Fruit fly (Drosophila melanogaster) whole organism, embryonic: ENCODE measurements around the gene SamDC.
A peak's percentile ranks its signal among the peaks of the same experiment; 100 is the strongest.

Source experiments
- Abd-B ChIP-seq: fragments of 200-800 bp; sonication (Bioruptor generic); optimal IDR thresholded peaks from 2 replicates; lab custom pipeline; 2018; ENCODE audit warnings: missing biosample characterization, mild to moderate bottlenecking, missing genetic modification characterization, moderate library complexity
- CG1024 ChIP-seq: fragments of 200-800 bp; sonication (Bioruptor generic); IDR thresholded peaks from 2 replicates; pipeline ENCODE4 v1.3.6; 2022; ENCODE audit warnings: missing biosample characterization, missing genetic modification characterization
- CG10431 ChIP-seq: fragments of 200-800 bp; sonication (Bioruptor generic); optimal IDR thresholded peaks from 3 replicates; lab custom pipeline; 2018; ENCODE audit warnings: missing biosample characterization, mild to moderate bottlenecking, missing genetic modification characterization
- CG10543 ChIP-seq: fragments of 200-800 bp; sonication (Bioruptor generic); optimal IDR thresholded peaks from 3 replicates; lab custom pipeline; 2017; ENCODE audit warnings: missing biosample characterization, mild to moderate bottlenecking, missing genetic modification characterization, moderate library complexity
- CG11085 ChIP-seq: fragments of 200-800 bp; sonication (Bioruptor generic); IDR thresholded peaks from 2 replicates; pipeline ENCODE4 v1.3.6; 2022; ENCODE audit warnings: missing biosample characterization, missing genetic modification characterization
- CG12219 ChIP-seq: fragments of 200-800 bp; sonication (Bioruptor generic); optimal IDR thresholded peaks from 3 replicates; lab custom pipeline; 2018; ENCODE audit warnings: missing biosample characterization, mild to moderate bottlenecking, missing genetic modification characterization
- CG12744 ChIP-seq: fragments of 200-800 bp; sonication (Bioruptor generic); optimal IDR thresholded peaks from 2 replicates; lab custom pipeline; 2016; ENCODE audit warnings: missing biosample characterization, missing genetic modification characterization
- CG13296 ChIP-seq: fragments of 200-800 bp; sonication (Bioruptor generic); optimal IDR thresholded peaks from 3 replicates; lab custom pipeline; 2018; ENCODE audit warnings: missing biosample characterization, mild to moderate bottlenecking, missing genetic modification characterization
- CG13775 ChIP-seq: fragments of 200-800 bp; sonication (Bioruptor generic); optimal IDR thresholded peaks from 3 replicates; lab custom pipeline; 2017; ENCODE audit warnings: missing biosample characterization, mild to moderate bottlenecking, missing genetic modification characterization
- CG15011 ChIP-seq: fragments of 200-800 bp; sonication (Bioruptor generic); optimal IDR thresholded peaks from 3 replicates; lab custom pipeline; 2018; ENCODE audit warnings: missing biosample characterization, mild to moderate bottlenecking, missing genetic modification characterization
- CG15073 ChIP-seq: fragments of 200-800 bp; sonication (Bioruptor generic); optimal IDR thresholded peaks from 2 replicates; lab custom pipeline; 2016; ENCODE audit warnings: missing biosample characterization, missing genetic modification characterization
- CG15479 ChIP-seq: fragments of 200-800 bp; sonication (Bioruptor generic); optimal IDR thresholded peaks from 3 replicates; lab custom pipeline; 2019; ENCODE audit warnings: missing biosample characterization, mild to moderate bottlenecking, missing genetic modification characterization, moderate library complexity
- CG15514 ChIP-seq: fragments of 200-800 bp; sonication (Bioruptor generic); optimal IDR thresholded peaks from 3 replicates; lab custom pipeline; 2017; ENCODE audit warnings: missing biosample characterization, missing genetic modification characterization, mild to moderate bottlenecking, moderate library complexity, missing genetic modification reagents
- CG15696 ChIP-seq: fragments of 200-800 bp; sonication (Bioruptor generic); optimal IDR thresholded peaks from 2 replicates; lab custom pipeline; 2019; ENCODE audit warnings: missing biosample characterization, mild to moderate bottlenecking, missing genetic modification characterization, moderate library complexity
- CG1647 ChIP-seq: fragments of 200-800 bp; sonication (Bioruptor generic); optimal IDR thresholded peaks from 3 replicates; lab custom pipeline; 2016; ENCODE audit warnings: missing biosample characterization, missing genetic modification characterization
- CG16813 ChIP-seq: fragments of 200-800 bp; sonication (Bioruptor generic); IDR thresholded peaks from 3 replicates; pipeline ENCODE4 v1.3.6; 2022; ENCODE audit warnings: missing biosample characterization, missing genetic modification characterization; ENCODE audit not compliant: partially characterized antibody
- CG1832 ChIP-seq: fragments of 200-800 bp; sonication (Bioruptor generic); optimal IDR thresholded peaks from 2 replicates; lab custom pipeline; 2017; ENCODE audit warnings: missing biosample characterization, mild to moderate bottlenecking, missing genetic modification characterization, inconsistent platforms
- CG18619 ChIP-seq: fragments of 200-800 bp; sonication (Bioruptor generic); optimal IDR thresholded peaks from 3 replicates; lab custom pipeline; 2017; ENCODE audit warnings: missing biosample characterization, mild to moderate bottlenecking, missing genetic modification characterization
- CG30403 ChIP-seq: fragments of 200-800 bp; sonication (Bioruptor generic); optimal IDR thresholded peaks from 3 replicates; lab custom pipeline; 2016; ENCODE audit warnings: missing biosample characterization, missing genetic modification characterization
- CG32532 ChIP-seq: fragments of 200-800 bp; sonication (Bioruptor generic); IDR thresholded peaks from 2 replicates; pipeline ENCODE4 v1.3.6; 2022; ENCODE audit warnings: missing biosample characterization, missing genetic modification characterization
- CG3726 ChIP-seq: fragments of 200-800 bp; sonication (Bioruptor generic); IDR thresholded peaks from 3 replicates; pipeline ENCODE4, ENCODE4 v1.3.6; 2022; ENCODE audit warnings: missing biosample characterization, missing genetic modification characterization
- CG8089 ChIP-seq: fragments of 200-800 bp; sonication (Bioruptor generic); optimal IDR thresholded peaks from 3 replicates; lab custom pipeline; 2016; ENCODE audit warnings: missing biosample characterization, missing genetic modification characterization
- CG8478 ChIP-seq: fragments of >200 bp; optimal IDR thresholded peaks from 2 replicates; lab custom pipeline; 2018
- CG9437 ChIP-seq: fragments of 200-800 bp; sonication (Bioruptor generic); optimal IDR thresholded peaks from 2 replicates; lab custom pipeline; 2018; ENCODE audit warnings: missing biosample characterization, mild to moderate bottlenecking, missing genetic modification characterization
- CoRest ChIP-seq: fragments of 200-800 bp; sonication (Bioruptor generic); optimal IDR thresholded peaks from 3 replicates; lab custom pipeline; 2018; ENCODE audit warnings: missing biosample characterization, mild to moderate bottlenecking, missing genetic modification characterization, moderate library complexity
- CrebB ChIP-seq: fragments of 200-800 bp; sonication (Bioruptor generic); optimal IDR thresholded peaks from 3 replicates; lab custom pipeline; 2018; ENCODE audit warnings: missing biosample characterization, mild to moderate bottlenecking, missing genetic modification characterization
- H2.0 ChIP-seq: fragments of 200-800 bp; sonication (Bioruptor generic); IDR thresholded peaks from 2 replicates; pipeline ENCODE4 v1.3.6; 2022; ENCODE audit warnings: missing biosample characterization, missing genetic modification characterization
- HHEX ChIP-seq: fragments of 200-800 bp; sonication (Bioruptor generic); optimal IDR thresholded peaks from 3 replicates; lab custom pipeline; 2017; ENCODE audit warnings: missing biosample characterization, mild to moderate bottlenecking, missing genetic modification characterization, missing genetic modification reagents
- Lim3 ChIP-seq: fragments of 200-800 bp; sonication (Bioruptor generic); IDR thresholded peaks from 2 replicates; pipeline ENCODE4 v1.3.6; 2022; ENCODE audit warnings: missing biosample characterization, missing genetic modification characterization
- NK7.1 ChIP-seq: fragments of 200-800 bp; sonication (Bioruptor generic); optimal IDR thresholded peaks from 3 replicates; lab custom pipeline; 2016; ENCODE audit warnings: missing biosample characterization, missing genetic modification characterization
- PHDP ChIP-seq: fragments of 200-800 bp; sonication (Bioruptor generic); optimal IDR thresholded peaks from 3 replicates; lab custom pipeline; 2018; ENCODE audit warnings: missing biosample characterization, mild to moderate bottlenecking, missing genetic modification characterization, moderate library complexity
- amos ChIP-seq: fragments of 200-800 bp; sonication (Bioruptor generic); IDR thresholded peaks from 2 replicates; pipeline ENCODE4 v1.3.6; 2022; ENCODE audit warnings: missing biosample characterization, missing genetic modification characterization; ENCODE audit not compliant: partially characterized antibody
- ems ChIP-seq: fragments of 200-800 bp; sonication (Bioruptor generic); optimal IDR thresholded peaks from 3 replicates; lab custom pipeline; 2016; ENCODE audit warnings: missing biosample characterization, missing genetic modification characterization
- fu2 ChIP-seq: fragments of 200-800 bp; sonication (Bioruptor generic); optimal IDR thresholded peaks from 2 replicates; lab custom pipeline; 2016; ENCODE audit warnings: missing biosample characterization, missing genetic modification characterization
- gcm2 ChIP-seq: fragments of 200-800 bp; sonication (Bioruptor generic); optimal IDR thresholded peaks from 2 replicates; lab custom pipeline; 2016; ENCODE audit warnings: missing biosample characterization, missing genetic modification characterization
- gem ChIP-seq: fragments of 200-800 bp; sonication (Bioruptor generic); optimal IDR thresholded peaks from 2 replicates; lab custom pipeline; 2019; ENCODE audit warnings: missing biosample characterization, mild to moderate bottlenecking, missing genetic modification characterization, moderate library complexity
- gfzf ChIP-seq: fragments of 200-800 bp; sonication (Bioruptor generic); optimal IDR thresholded peaks from 2 replicates; lab custom pipeline; 2016; ENCODE audit warnings: missing biosample characterization, mild to moderate bottlenecking, missing genetic modification characterization, moderate library complexity
- grn ChIP-seq: fragments of 200-800 bp; sonication (Bioruptor generic); optimal IDR thresholded peaks from 3 replicates; lab custom pipeline; 2017; ENCODE audit warnings: missing biosample characterization, missing genetic modification characterization
- gsb-n ChIP-seq: fragments of 200-800 bp; sonication (Bioruptor generic); optimal IDR thresholded peaks from 3 replicates; lab custom pipeline; 2018; ENCODE audit warnings: missing biosample characterization, mild to moderate bottlenecking, missing genetic modification characterization
- hkb ChIP-seq, 2 experiments: fragments of 200-800 bp in 1 of 2; fragments of >200 bp in 1 of 2; sonication (Bioruptor generic) in 1 of 2; IDR thresholded peaks in 1 of 2; optimal IDR thresholded peaks in 1 of 2; 2 replicates each; pipeline versions ENCODE4 v1.3.6 to Lab custom; 2017 to 2022; ENCODE audit warnings: missing biosample characterization in 1 of 2, missing genetic modification characterization in 1 of 2
- hth ChIP-seq: fragments of >200 bp; optimal IDR thresholded peaks from 2 replicates; lab custom pipeline; 2017; ENCODE audit warnings: inconsistent platforms
- jing ChIP-seq: fragments of 200-800 bp; sonication (Bioruptor generic); optimal IDR thresholded peaks from 2 replicates; lab custom pipeline; 2018; ENCODE audit warnings: missing biosample characterization, mild to moderate bottlenecking, missing genetic modification characterization
- ken ChIP-seq: fragments of 200-800 bp; sonication (Bioruptor generic); IDR thresholded peaks from 3 replicates; pipeline ENCODE4 v1.3.6; 2022; ENCODE audit warnings: missing biosample characterization, missing genetic modification characterization
- luna ChIP-seq: fragments of 200-800 bp; sonication (Bioruptor generic); optimal IDR thresholded peaks from 2 replicates; lab custom pipeline; 2016; ENCODE audit warnings: missing biosample characterization, missing genetic modification characterization
- pan ChIP-seq, 4 experiments: fragments of >200 bp in 3 of 4; fragments of 200-800 bp in 1 of 4; sonication (Bioruptor generic) in 1 of 4; optimal IDR thresholded peaks in 3 of 4; IDR thresholded peaks in 1 of 4; 2 replicates each; pipeline versions ENCODE4 v1.3.6 to Lab custom; 2017 to 2022; ENCODE audit warnings: missing biosample characterization in 2 of 4, missing genetic modification characterization in 2 of 4, mixed read lengths in 1 of 4
- ro ChIP-seq: fragments of 200-800 bp; sonication (Bioruptor generic); IDR thresholded peaks from 2 replicates; pipeline ENCODE4 v1.3.6; 2022; ENCODE audit warnings: missing biosample characterization, missing genetic modification characterization
- sc ChIP-seq, 3 experiments: fragments of >200 bp in 2 of 3; fragments of 200-800 bp in 1 of 3; sonication (Bioruptor generic) in 1 of 3; optimal IDR thresholded peaks; 2 replicates in 2 of 3; 3 replicates in 1 of 3; lab custom pipeline; 2017; ENCODE audit warnings: mild to moderate bottlenecking in 1 of 3, missing biosample characterization in 1 of 3, missing genetic modification characterization in 1 of 3, missing genetic modification reagents in 1 of 3
- sr ChIP-seq: fragments of 200-800 bp; sonication (Bioruptor generic); IDR thresholded peaks from 3 replicates; pipeline ENCODE4 v1.3.6; 2022; ENCODE audit warnings: missing biosample characterization, missing genetic modification characterization
- twi ChIP-seq: fragments of 200-800 bp; optimal IDR thresholded peaks from 2 replicates; lab custom pipeline; 2019; ENCODE audit warnings: missing biosample characterization, mild to moderate bottlenecking, missing genetic modification characterization, moderate library complexity
- unc-4 ChIP-seq: fragments of 200-800 bp; sonication (Bioruptor generic); IDR thresholded peaks from 2 replicates; pipeline ENCODE4 v1.3.6; 2022; ENCODE audit warnings: missing biosample characterization, missing genetic modification characterization; ENCODE audit not compliant: partially characterized antibody

SamDC gene

dm6 chr2L:10356508-10356907, 17.3 kb downstream of the SamDC start, which contains the start of the genes CtsL4 and ClpP (continued):
- TF ChIP-seq CG13296 (peak; percentile 40), ken (GFP tag; lab: Robert Waterston, UW) (no peak), gsb-n (tag; lab: Kevin White, UChicago) (no peak), hkb (optimal IDR thresholded peaks at IDR 0.05; lab: Kevin White, UChicago) (no peak), hkb (GFP tag; IDR thresholded peaks at IDR 0.05; lab: Robert Waterston, UW) (0 out of 2 replicates have a peak, but pooled peaks have one; percentile 34), PHDP (tag; lab: Kevin White, UChicago) (no peak), sc (optimal IDR thresholded peaks at IDR 0.05; lab: Kevin White, UChicago) (no peak), sc (GFP tag; optimal IDR thresholded peaks at IDR 0.05; lab: Kevin White, UChicago) (peak; percentile 2), CG32532 (GFP tag; lab: Robert Waterston, UW) (peak; percentile 34), CG1024 (GFP tag; lab: Robert Waterston, UW) (peak; percentile 95), CG30403 (peak; percentile 46), luna (GFP tag; lab: Kevin White, UChicago) (no peak), pan (optimal IDR thresholded peaks at IDR 0.05; lab: Kevin White, UChicago) (no peak), pan (GFP tag; optimal IDR thresholded peaks at IDR 0.05 in 1 of 2, IDR thresholded peaks at IDR 0.05 in 1 of 2) (peak in 1 of 2 experiments; percentile 64), CG16813 (GFP tag; lab: Robert Waterston, UW) (no peak), twi (tag; lab: Kevin White, UChicago) (peak; percentile 61), CG15696 (tag; lab: Kevin White, UChicago) (peak; percentile 25), jing (GFP tag; lab: Kevin White, UChicago) (no peak), CG10543 (GFP tag; lab: Kevin White, UChicago) (no peak), CG11085 (no peak), Abd-B (GFP tag; lab: Kevin White, UChicago) (peak; percentile 46), H2.0 (GFP tag; lab: Robert Waterston, UW) (no peak), unc-4 (GFP tag; lab: Robert Waterston, UW) (no peak), sr (GFP tag; lab: Robert Waterston, UW) (no peak), hth (lab: Kevin White, UChicago) (no peak), CG8478 (no peak), CG12219 (GFP tag; lab: Kevin White, UChicago) (no peak), NK7.1 (GFP tag; lab: Kevin White, UChicago) (no peak), CoRest (peak; percentile 75), CG15479 (peak; percentile 76), CG1832 (no peak), ro (GFP tag; lab: Robert Waterston, UW) (no peak), CG8089 (GFP tag; lab: Kevin White, UChicago) (peak; percentile 17), CrebB (tag; lab: Kevin White, UChicago) (no peak), CG15011 (no peak), CG15073 (no peak), gcm2 (no peak), CG12744 (GFP tag; lab: Kevin White, UChicago) (no peak), CG9437 (GFP tag; lab: Kevin White, UChicago) (peak; percentile 36), CG18619 (GFP tag; lab: Kevin White, UChicago) (no peak), gem (no peak), gfzf (GFP tag; lab: Kevin White, UChicago) (peak; percentile 35), Lim3 (GFP tag; lab: Robert Waterston, UW) (no peak), fu2 (peak; percentile 8), HHEX (GFP tag; lab: Kevin White, UChicago) (peak; percentile 27), grn (GFP tag; lab: Kevin White, UChicago) (no peak), amos (GFP tag; lab: Robert Waterston, UW) (no peak), CG13775 (GFP tag; lab: Kevin White, UChicago) (peak; percentile 37), ems (no peak), CG3726 (GFP tag; lab: Robert Waterston, UW) (no peak), CG1647 (no peak), CG15514 (GFP tag; lab: Kevin White, UChicago) (peak; percentile 53), CG10431 (GFP tag; lab: Kevin White, UChicago) (peak; percentile 87)
